Fruit fly (Drosophila melanogaster): ENCODE data around the gene Ucp4C.

dm6 chr2L:5980862-5981432, 12.6 kb downstream of the Ucp4C start, which contains the start of gene chic:
- no peak for TF ChIP-seq CG32121 (GFP tag; IDR thresholded peaks at IDR 0.05)
- TF ChIP-seq CG12605 (GFP tag; IDR thresholded peaks at IDR 0.05), result no peak
- TF ChIP-seq Pif1B (GFP tag; optimal IDR thresholded peaks at IDR 0.05), result no peak
- no peak for TF ChIP-seq EcR (GFP tag; optimal IDR thresholded peaks at IDR 0.05)
- TF ChIP-seq CG8301 (tag; optimal IDR thresholded peaks at IDR 0.05), result no peak
